Worm (Caenorhabditis elegans): ENCODE measurements around the gene K08D8.3.

Gene K08D8.3

DNA sequence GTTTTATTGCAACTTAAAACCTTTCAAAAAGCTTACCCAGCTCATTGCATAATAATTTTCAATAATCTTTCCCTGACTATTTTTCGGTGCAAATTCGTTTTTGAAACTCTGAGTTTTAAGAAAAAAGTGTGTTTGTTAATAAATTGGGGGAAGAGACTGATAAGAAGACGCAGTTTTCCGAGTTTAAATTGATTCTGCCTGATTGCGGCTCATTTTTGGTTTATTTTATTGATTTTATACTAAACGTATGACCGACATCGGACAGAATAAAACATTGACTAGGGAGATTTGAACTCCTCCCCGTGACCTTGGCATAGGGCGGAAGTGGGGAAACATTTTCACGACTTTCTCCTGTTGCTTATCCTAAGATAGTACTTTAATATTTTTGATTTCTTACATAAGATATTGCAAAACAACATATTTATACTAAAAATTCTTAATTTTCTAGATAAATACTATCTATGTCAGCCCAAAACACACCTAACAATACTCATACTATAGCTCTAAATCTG is 10.0 kb downstream of the K08D8.3 start, which contains the start of gene K08D8.7:
Gene K08D8.7, plus strand, starts transcription at position 462 of the 512 bp plus-strand sequence.
- TF ChIP-seq pha-4 (tag; optimal IDR thresholded peaks at IDR 0.05), result no peak

DNA sequence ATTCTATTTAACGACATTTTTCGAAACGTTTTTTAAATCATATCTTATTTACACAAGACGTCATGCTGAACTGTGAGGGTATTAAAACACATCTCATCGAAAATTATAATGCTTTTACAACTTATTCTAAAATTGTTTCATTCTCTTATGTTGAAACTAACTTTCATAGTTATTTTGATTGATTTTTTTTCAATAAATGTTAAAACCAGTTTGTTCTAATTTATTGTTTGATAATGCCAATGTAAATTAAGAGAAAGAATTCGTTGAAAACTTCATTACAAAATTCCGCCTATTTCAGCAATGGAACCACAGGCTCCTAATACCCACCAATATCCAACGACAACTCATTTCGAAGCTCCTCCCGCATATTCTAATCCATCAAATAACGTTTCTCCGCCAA is 11.5 kb downstream of the K08D8.3 start, which contains the start of gene K08D8.11:
Gene K08D8.11, plus strand, starts transcription at position 301 of the 400 bp plus-strand sequence.
- TF ChIP-seq lin-11 (tag; optimal IDR thresholded peaks at IDR 0.05) (no peak), pax-1 (tag; optimal IDR thresholded peaks at IDR 0.05) (no peak), ceh-48 (tag; optimal IDR thresholded peaks at IDR 0.05) (no peak), odd-2 (tag; optimal IDR thresholded peaks at IDR 0.05) (no peak), sdc-2 (tag; optimal IDR thresholded peaks at IDR 0.05) (no peak), hlh-13 (GFP tag; optimal IDR thresholded peaks at IDR 0.05) (no peak), unc-3 (GFP tag; conservative IDR thresholded peaks at IDR 0.05) (no peak), unc-3 (tag; optimal IDR thresholded peaks at IDR 0.05) (no peak), pha-4 (tag; optimal IDR thresholded peaks at IDR 0.05) (no peak)

DNA sequence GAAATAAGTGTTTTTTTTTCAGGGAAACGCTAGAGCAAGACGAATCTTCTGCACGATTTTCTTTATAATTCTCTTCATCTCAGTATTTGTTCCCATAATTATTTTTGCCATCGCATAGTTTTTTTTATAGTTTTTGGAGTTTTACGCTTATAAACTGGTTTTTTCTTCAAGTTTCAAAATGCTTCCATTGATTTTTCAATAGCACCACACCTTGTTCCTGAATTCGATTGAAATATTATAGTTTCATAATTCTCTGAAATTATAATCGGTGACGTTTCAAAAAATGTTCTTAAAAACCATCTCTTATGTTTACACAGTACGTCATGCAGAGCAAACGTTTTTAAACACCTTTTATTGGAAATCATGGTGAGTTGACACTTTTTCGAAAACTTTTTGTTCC is 13.3 kb downstream of the K08D8.3 start, which contains the start of gene K08D8.12:
Gene K08D8.12, plus strand, starts transcription at position 301 of the 400 bp plus-strand sequence.
- TF ChIP-seq fax-1 (tag; optimal IDR thresholded peaks at IDR 0.05) (no peak), pros-1 (tag; optimal IDR thresholded peaks at IDR 0.05) (no peak), che-1 (tag; optimal IDR thresholded peaks at IDR 0.05) (no peak), unc-86 (tag; optimal IDR thresholded peaks at IDR 0.05) (no peak), madf-2 (tag; optimal IDR thresholded peaks at IDR 0.05) (no peak), K09A11.1 (tag; optimal IDR thresholded peaks at IDR 0.05; ENCODE audit: insufficient read depth) (no peak), nhr-11 (tag; optimal IDR thresholded peaks at IDR 0.05) (no peak), sox-4 (tag; optimal IDR thresholded peaks at IDR 0.05) (no peak), ceh-14 (tag; optimal IDR thresholded peaks at IDR 0.05) (no peak), ceh-48 (tag; optimal IDR thresholded peaks at IDR 0.05) (no peak), dmd-4 (tag; optimal IDR thresholded peaks at IDR 0.05; ENCODE audit: borderline replicate concordance) (no peak), ceh-2 (tag; optimal IDR thresholded peaks at IDR 0.05) (no peak), dve-1 (tag; optimal IDR thresholded peaks at IDR 0.05) (no peak), ceh-6 (GFP tag; optimal IDR thresholded peaks at IDR 0.05) (no peak), elt-2 (tag; optimal IDR thresholded peaks at IDR 0.05) (no peak), pqm-1 (tag; optimal IDR thresholded peaks at IDR 0.05) (no peak), gmeb-2 (tag; optimal IDR thresholded peaks at IDR 0.05) (no peak), nfya-1 (tag; optimal IDR thresholded peaks at IDR 0.05) (no peak), syd-9 (tag; optimal IDR thresholded peaks at IDR 0.05) (no peak), tbx-2 (tag; optimal IDR thresholded peaks at IDR 0.05) (no peak)

DNA sequence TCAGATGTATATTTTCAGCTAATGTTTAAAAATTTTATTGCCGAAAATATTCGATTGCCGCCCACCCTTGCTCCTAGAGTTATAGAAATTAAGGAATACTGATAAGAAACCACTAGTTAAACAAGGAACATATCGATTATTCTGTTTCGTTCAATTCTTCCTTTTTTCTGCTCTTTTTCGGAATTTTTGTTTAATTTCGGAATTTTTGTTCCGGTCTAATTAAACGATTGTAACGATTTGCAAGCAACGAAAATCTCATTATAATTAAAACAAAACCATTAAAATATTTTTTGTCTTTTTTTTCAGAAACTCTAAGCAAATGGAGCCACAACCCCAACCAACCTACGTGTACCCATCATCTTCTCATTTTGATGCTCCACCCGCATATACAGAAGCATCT is 14.3 kb downstream of the K08D8.3 start, which contains the start of gene K08D8.1:
Gene K08D8.1, plus strand, starts transcription at position 301 of the 400 bp plus-strand sequence.
- no peak for TF ChIP-seq ceh-18 (tag; optimal IDR thresholded peaks at IDR 0.05)
- no peak for TF ChIP-seq nhr-232 (tag; optimal IDR thresholded peaks at IDR 0.05)
- TF ChIP-seq ceh-6 (GFP tag; optimal IDR thresholded peaks at IDR 0.05), result no peak
- no peak for TF ChIP-seq fkh-10 (GFP tag; optimal IDR thresholded peaks at IDR 0.05)
- no peak for TF ChIP-seq K02D7.2 (tag; optimal IDR thresholded peaks at IDR 0.05)
- no peak for TF ChIP-seq lin-11 (tag; optimal IDR thresholded peaks at IDR 0.05)
- no peak for TF ChIP-seq Y22D7AL.16 (tag; optimal IDR thresholded peaks at IDR 0.05)
- no peak for TF ChIP-seq ceh-31 (tag; optimal IDR thresholded peaks at IDR 0.05)
- no peak for TF ChIP-seq ets-4 (tag; optimal IDR thresholded peaks at IDR 0.05)
- TF ChIP-seq ref-2 (tag; optimal IDR thresholded peaks at IDR 0.05), result no peak
- no peak for TF ChIP-seq elt-2 (tag; optimal IDR thresholded peaks at IDR 0.05)
- no peak for TF ChIP-seq pag-3 (tag; optimal IDR thresholded peaks at IDR 0.05; ENCODE audit: borderline replicate concordance)
- TF ChIP-seq unc-42 (tag; optimal IDR thresholded peaks at IDR 0.05), result no peak
- no peak for TF ChIP-seq eyg-1 (tag; optimal IDR thresholded peaks at IDR 0.05)
- no peak for TF ChIP-seq unc-3 (GFP tag; conservative IDR thresholded peaks at IDR 0.05)
- TF ChIP-seq unc-3 (tag; optimal IDR thresholded peaks at IDR 0.05), result no peak
- TF ChIP-seq nhr-11 (tag; optimal IDR thresholded peaks at IDR 0.05), result no peak
- TF ChIP-seq dmd-4 (tag; optimal IDR thresholded peaks at IDR 0.05; ENCODE audit: borderline replicate concordance), result no peak
- TF ChIP-seq nfya-1 (tag; optimal IDR thresholded peaks at IDR 0.05), result no peak
- TF ChIP-seq ceh-24 (tag; optimal IDR thresholded peaks at IDR 0.05), result no peak
- TF ChIP-seq ceh-45 (GFP tag; IDR thresholded peaks at IDR 0.05), result no peak

All from whole organism, late embryonic.